Fruit fly (Drosophila melanogaster): ENCODE results near the gene per.

per gene

dm6 chrX:2713776-2714175 lies 28.4 kb downstream of the per start, which contains the start of the genes CG2685 and CG2694 (continued):
- TF ChIP-seq luna (GFP tag; optimal IDR thresholded peaks at IDR 0.05) (no peak), gfzf (GFP tag; optimal IDR thresholded peaks at IDR 0.05) (peak; percentile 65), CG2678 (tag; optimal IDR thresholded peaks at IDR 0.05) (no peak), sens-2 (GFP tag; IDR thresholded peaks at IDR 0.05) (no peak), CG7556 (GFP tag; optimal IDR thresholded peaks at IDR 0.05) (no peak), Usf (GFP tag; optimal IDR thresholded peaks at IDR 0.05) (no peak), abd-A (tag; optimal IDR thresholded peaks at IDR 0.05) (no peak), corto (GFP tag; optimal IDR thresholded peaks at IDR 0.05) (no peak), dan (GFP tag; IDR thresholded peaks at IDR 0.05) (no peak), CG11093 (GFP tag; IDR thresholded peaks at IDR 0.05) (no peak), gro (GFP tag; optimal IDR thresholded peaks at IDR 0.05) (no peak), CG10366 (GFP tag; IDR thresholded peaks at IDR 0.05) (no peak), Six4 (GFP tag; optimal IDR thresholded peaks at IDR 0.05) (no peak), disco-r (GFP tag; optimal IDR thresholded peaks at IDR 0.05) (no peak), sna (GFP tag; IDR thresholded peaks at IDR 0.05; ENCODE audit: partially characterized antibody) (no peak), wor (GFP tag; IDR thresholded peaks at IDR 0.05) (no peak), Blimp-1 (GFP tag; optimal IDR thresholded peaks at IDR 0.05) (no peak), crol (GFP tag; IDR thresholded peaks at IDR 0.05) (no peak), CG13424 (tag; optimal IDR thresholded peaks at IDR 0.05) (no peak), CG3995 (GFP tag; optimal IDR thresholded peaks at IDR 0.05) (peak; percentile 22), twi (tag; optimal IDR thresholded peaks at IDR 0.05) (no peak), CG43689 (GFP tag; IDR thresholded peaks at IDR 0.05) (no peak), CG32772 (GFP tag; IDR thresholded peaks at IDR 0.05) (no peak), cg (GFP tag; optimal IDR thresholded peaks at IDR 0.05) (no peak), chinmo (GFP tag; IDR thresholded peaks at IDR 0.05; ENCODE audit: partially characterized antibody) (no peak), da (GFP tag; optimal IDR thresholded peaks at IDR 0.05) (no peak), bab2 (GFP tag; optimal IDR thresholded peaks at IDR 0.05) (no peak), CG12744 (GFP tag; optimal IDR thresholded peaks at IDR 0.05) (no peak), CG12659 (GFP tag; optimal IDR thresholded peaks at IDR 0.05) (peak; percentile 55), ftz-f1 (GFP tag; optimal IDR thresholded peaks at IDR 0.05) (no peak), CG10267 (tag; optimal IDR thresholded peaks at IDR 0.05) (peak; percentile 74), Ssrp (tag; optimal IDR thresholded peaks at IDR 0.05) (no peak), gcm2 (GFP tag; optimal IDR thresholded peaks at IDR 0.05) (no peak), Dref (GFP tag; IDR thresholded peaks at IDR 0.05) (peak; percentile 90), vvl (GFP tag; IDR thresholded peaks at IDR 0.05) (0 out of 2 replicates have a peak, but pooled peaks have one; percentile 27), lilli (GFP tag; optimal IDR thresholded peaks at IDR 0.05) (no peak), Hand (GFP tag; optimal IDR thresholded peaks at IDR 0.05) (no peak), CkIIα-i1 (GFP tag; IDR thresholded peaks at IDR 0.05) (no peak), CG9215 (GFP tag; IDR thresholded peaks at IDR 0.05) (no peak), tio (GFP tag; optimal IDR thresholded peaks at IDR 0.05) (no peak), chif (GFP tag; optimal IDR thresholded peaks at IDR 0.05) (no peak), inv (GFP tag; IDR thresholded peaks at IDR 0.05; ENCODE audit: partially characterized antibody) (peak; percentile 64), kah (GFP tag; optimal IDR thresholded peaks at IDR 0.05) (no peak), CG6813 (GFP tag; optimal IDR thresholded peaks at IDR 0.05) (no peak), CG4282 (GFP tag; optimal IDR thresholded peaks at IDR 0.05) (no peak), Optix (GFP tag; IDR thresholded peaks at IDR 0.05) (no peak), eyg (GFP tag; optimal IDR thresholded peaks at IDR 0.05) (no peak), exex (tag; optimal IDR thresholded peaks at IDR 0.05) (no peak), PHDP (tag; optimal IDR thresholded peaks at IDR 0.05) (no peak), fd64A (GFP tag; optimal IDR thresholded peaks at IDR 0.05) (no peak), CG12942 (GFP tag; optimal IDR thresholded peaks at IDR 0.05) (no peak), emc (GFP tag; optimal IDR thresholded peaks at IDR 0.05) (no peak)

Data from whole organism, embryonic.